Worm (Caenorhabditis elegans): Measurements from ENCODE around the gene pnn-1.

The pnn-1 gene

DNA sequence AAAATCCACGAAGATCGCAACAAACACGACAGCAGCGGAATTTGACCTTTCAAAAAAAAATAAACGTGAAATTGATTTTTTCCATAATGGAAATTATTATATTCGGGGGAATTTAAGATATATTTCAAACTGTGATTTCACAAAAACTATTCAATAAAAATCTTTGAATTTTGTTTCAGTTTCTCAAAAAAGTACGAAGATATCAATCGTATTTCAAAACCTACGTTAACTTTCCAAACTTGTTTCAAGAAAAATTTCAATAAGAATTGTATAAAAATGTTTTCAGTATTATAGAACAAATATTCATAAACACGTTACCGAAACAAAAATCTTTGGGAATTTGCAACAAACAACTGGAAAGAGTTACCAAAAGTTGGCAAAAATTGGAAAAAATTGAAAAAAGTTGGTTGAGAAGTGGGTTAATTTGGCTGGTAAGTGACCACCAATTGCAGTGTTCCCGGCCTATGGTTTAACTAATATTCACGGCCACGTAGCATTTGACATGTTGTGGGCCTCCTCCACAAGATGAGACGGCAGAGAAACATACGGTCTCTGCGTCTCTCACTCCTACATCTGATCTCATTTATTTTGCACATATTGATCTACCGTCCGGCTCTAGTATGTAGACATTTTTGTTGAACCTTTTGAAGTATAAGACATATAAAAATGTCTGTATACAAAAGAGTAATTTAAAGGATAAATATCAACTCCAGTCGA, 19.9 kb upstream of the pnn-1 start, which contains the start of the genes T16G1.9 and T16G1.18 (continued):
- TF ChIP-seq pros-1 (tag; optimal IDR thresholded peaks at IDR 0.05) (no peak), nfya-1 (tag; optimal IDR thresholded peaks at IDR 0.05) (peak; percentile 54), nhr-11 (tag; optimal IDR thresholded peaks at IDR 0.05) (no peak), ahr-1 (tag; optimal IDR thresholded peaks at IDR 0.05) (no peak), pha-2 (tag; optimal IDR thresholded peaks at IDR 0.05) (no peak), C08G9.2 (tag; optimal IDR thresholded peaks at IDR 0.05) (no peak), fax-1 (tag; optimal IDR thresholded peaks at IDR 0.05) (no peak), syd-9 (tag; optimal IDR thresholded peaks at IDR 0.05) (no peak), odd-2 (tag; optimal IDR thresholded peaks at IDR 0.05) (no peak), nhr-232 (tag; optimal IDR thresholded peaks at IDR 0.05) (no peak)

DNA sequence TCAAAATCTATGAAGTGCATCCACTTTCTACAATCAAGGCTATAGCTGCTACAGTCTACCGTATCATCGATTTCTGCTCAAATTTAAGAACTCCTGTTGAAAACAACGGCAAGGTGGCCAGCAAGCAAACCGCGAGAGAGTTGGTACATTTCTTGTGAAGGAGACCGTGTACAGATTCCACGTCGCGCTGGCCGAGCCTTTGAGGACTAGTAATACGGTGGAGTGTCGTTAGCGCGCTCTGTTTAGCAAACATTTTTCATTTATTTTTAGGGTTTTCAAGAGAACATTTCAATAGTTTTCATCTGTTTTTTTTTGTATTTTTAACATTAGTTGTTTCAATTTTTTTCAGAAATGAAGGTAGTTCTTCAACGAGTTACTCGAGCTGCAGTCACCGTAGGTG, 18.6 kb upstream of the pnn-1 start, which contains the start of gene pqn-68:
Gene pqn-68, plus strand, starts transcription at position 350 of the 400 bp plus-strand sequence.
- TF ChIP-seq ets-4 (tag; optimal IDR thresholded peaks at IDR 0.05) (peak; percentile 1), ceh-31 (tag; optimal IDR thresholded peaks at IDR 0.05) (peak; percentile 4), ceh-2 (tag; optimal IDR thresholded peaks at IDR 0.05) (peak; percentile 10), unc-55 (GFP tag; optimal IDR thresholded peaks at IDR 0.05) (no peak)

DNA sequence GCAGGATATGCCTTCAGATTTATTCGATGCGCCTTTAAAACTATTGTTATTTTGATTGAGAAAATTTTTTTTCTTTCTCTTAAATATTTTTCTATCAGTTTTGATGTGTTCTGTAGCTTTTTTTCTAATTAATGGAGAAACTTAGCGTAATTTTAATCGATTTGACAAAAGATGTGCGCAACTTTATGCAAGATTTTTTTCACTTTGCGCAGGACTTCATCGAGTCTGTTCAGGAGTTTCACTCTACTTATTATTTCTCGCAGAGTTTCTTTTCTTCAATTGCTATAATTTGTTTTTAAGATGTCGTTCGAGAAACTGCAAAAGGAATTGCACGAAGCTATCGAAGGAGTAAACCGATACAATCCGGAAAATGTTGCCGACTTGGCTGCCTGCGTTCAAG, 17.2 kb upstream of the pnn-1 start, which contains the start of gene eif-3.K:
Gene eif-3.K, plus strand, starts transcription at position 301 of the 400 bp plus-strand sequence.
- TF ChIP-seq K09A11.1 (tag; optimal IDR thresholded peaks at IDR 0.05; ENCODE audit: insufficient read depth), result no peak
- TF ChIP-seq unc-86 (tag; optimal IDR thresholded peaks at IDR 0.05), result no peak
- TF ChIP-seq fax-1 (tag; optimal IDR thresholded peaks at IDR 0.05), result no peak
- no peak for TF ChIP-seq tbx-2 (tag; optimal IDR thresholded peaks at IDR 0.05)
- TF ChIP-seq pat-9 (tag; optimal IDR thresholded peaks at IDR 0.05), result no peak
- no peak for TF ChIP-seq fkh-6 (tag; optimal IDR thresholded peaks at IDR 0.05)

DNA sequence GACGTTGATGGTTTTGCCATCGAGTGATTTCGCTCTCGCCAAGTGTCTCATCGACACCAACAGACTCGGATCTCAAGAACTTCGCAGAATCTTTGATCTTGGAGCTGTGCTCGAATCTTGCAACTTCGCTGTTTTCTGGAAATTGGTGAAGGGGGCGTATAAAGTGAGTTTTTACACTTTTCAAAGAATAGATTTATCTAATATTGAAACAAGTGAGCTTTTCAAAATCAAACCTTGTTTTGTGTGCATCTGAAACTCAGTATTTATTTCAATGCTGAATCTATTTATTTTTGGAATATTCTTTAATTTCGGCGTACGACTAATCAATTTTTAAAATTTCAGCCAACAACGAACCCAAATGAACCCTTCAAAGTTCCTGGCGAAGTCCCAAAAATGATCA, 16.6 kb upstream of the pnn-1 start:
- TF ChIP-seq K02D7.2 (tag; optimal IDR thresholded peaks at IDR 0.05) (no peak), ref-2 (tag; optimal IDR thresholded peaks at IDR 0.05) (no peak), ama-1 (optimal IDR thresholded peaks at IDR 0.05) (no peak), lin-11 (tag; optimal IDR thresholded peaks at IDR 0.05) (no peak), dmd-4 (tag; optimal IDR thresholded peaks at IDR 0.05; ENCODE audit: borderline replicate concordance) (no peak), npax-4 (tag; optimal IDR thresholded peaks at IDR 0.05) (no peak), C08G9.2 (tag; optimal IDR thresholded peaks at IDR 0.05) (no peak)

- TF ChIP-seq sdc-2 (tag; optimal IDR thresholded peaks at IDR 0.05), result no peak
- TF ChIP-seq syd-9 (tag; optimal IDR thresholded peaks at IDR 0.05), result no peak
- no peak for TF ChIP-seq C08G9.2 (tag; optimal IDR thresholded peaks at IDR 0.05)
- no peak for TF ChIP-seq dmd-4 (tag; optimal IDR thresholded peaks at IDR 0.05; ENCODE audit: borderline replicate concordance)
- TF ChIP-seq C38D4.7 (GFP tag; optimal IDR thresholded peaks at IDR 0.05), result no peak
- no peak for TF ChIP-seq hlh-15 (tag; optimal IDR thresholded peaks at IDR 0.05)
- no peak for TF ChIP-seq sox-4 (tag; optimal IDR thresholded peaks at IDR 0.05)
- TF ChIP-seq hlh-30 (tag; optimal IDR thresholded peaks at IDR 0.05; ENCODE audit: insufficient read depth), result no peak
- no peak for TF ChIP-seq sox-2 (GFP tag; IDR thresholded peaks at IDR 0.05)
- TF ChIP-seq ceh-30 (tag; optimal IDR thresholded peaks at IDR 0.05), result no peak
- no peak for TF ChIP-seq eyg-1 (tag; optimal IDR thresholded peaks at IDR 0.05)
- no peak for TF ChIP-seq ceh-19 (GFP tag; optimal IDR thresholded peaks at IDR 0.05)
- TF ChIP-seq gmeb-2 (tag; optimal IDR thresholded peaks at IDR 0.05), result no peak
- no peak for TF ChIP-seq mec-3 (tag; optimal IDR thresholded peaks at IDR 0.05; ENCODE audit: borderline replicate concordance)
- TF ChIP-seq hlh-13 (GFP tag; optimal IDR thresholded peaks at IDR 0.05), result no peak
- no peak for TF ChIP-seq ztf-16 (tag; optimal IDR thresholded peaks at IDR 0.05)
- no peak for TF ChIP-seq ttx-3 (tag; optimal IDR thresholded peaks at IDR 0.05)
- TF ChIP-seq T23F11.4 (GFP tag; optimal IDR thresholded peaks at IDR 0.05), result no peak
- TF ChIP-seq madf-2 (tag; optimal IDR thresholded peaks at IDR 0.05), result no peak
These were observed 9.8 kb upstream of the pnn-1 start, which contains the start of gene mpst-7 for ce11 chrV:12961085-12961560. mpst-7 (minus strand) TSS chrV:12961135.
